Worm (Caenorhabditis elegans): ENCODE data around the gene Y50D4A.10.
"Not testable (repeated sequence)": the region's sequence is repeated elsewhere in the genome, so short reads cannot be mapped to it uniquely, and the experiment has no call there.

ce11 chrV:1257054-1257453 lies 36.7 kb upstream of the Y50D4A.10 start:
- not testable (repeated sequence) for TF ChIP-seq nhr-76 (tag; optimal IDR thresholded peaks at IDR 0.05); ztf-11 (tag; optimal IDR thresholded peaks at IDR 0.05); lin-15B (tag; optimal IDR thresholded peaks at IDR 0.05); skn-1 (tag; optimal IDR thresholded peaks at IDR 0.05); alr-1 (tag; optimal IDR thresholded peaks at IDR 0.05; ENCODE audit: borderline replicate concordance)

Data from whole organism, L1 larva.